Worm (Caenorhabditis elegans) whole organism, late embryonic: ENCODE measurements around the gene wago-5.

Experiments
- C38D4.7 ChIP-seq: fragments of 200-800 bp; sonication (Bioruptor generic); optimal IDR thresholded peaks from 2 replicates; lab custom pipeline; 2018; ENCODE audit warnings: mild to moderate bottlenecking, missing genetic modification characterization, moderate library complexity, missing compliant biosample characterization
- F13H6.1 ChIP-seq: sonication (generic microtip); optimal IDR thresholded peaks from 2 replicates; lab custom pipeline; 2016; ENCODE audit warnings: missing genetic modification characterization, missing compliant biosample characterization
- K09A11.1 ChIP-seq: sonication (generic microtip); optimal IDR thresholded peaks from 2 replicates; lab custom pipeline; 2017; ENCODE audit warnings: antibody characterized with exemption, mild to moderate bottlenecking, missing genetic modification characterization, missing compliant biosample characterization; ENCODE audit not compliant: insufficient read depth
- Y22D7AL.16 ChIP-seq: sonication (generic microtip); optimal IDR thresholded peaks from 2 replicates; lab custom pipeline; 2016; ENCODE audit warnings: missing genetic modification characterization, missing compliant biosample characterization
- ahr-1 ChIP-seq: sonication (generic microtip); optimal IDR thresholded peaks from 2 replicates; lab custom pipeline; 2016; ENCODE audit warnings: missing genetic modification characterization, missing compliant biosample characterization
- ama-1 ChIP-seq: fragments of 150-350 bp; optimal IDR thresholded peaks from 2 replicates; lab custom pipeline; 2014
- ceh-14 ChIP-seq: sonication (generic microtip); optimal IDR thresholded peaks from 2 replicates; lab custom pipeline; 2016; ENCODE audit warnings: missing genotype, missing genetic modification characterization, missing compliant biosample characterization
- ceh-18 ChIP-seq: sonication (generic microtip); optimal IDR thresholded peaks from 2 replicates; lab custom pipeline; 2016; ENCODE audit warnings: missing genetic modification characterization, missing compliant biosample characterization
- ceh-19 ChIP-seq: fragments of 200-800 bp; sonication (Bioruptor generic); optimal IDR thresholded peaks from 2 replicates; lab custom pipeline; 2018; ENCODE audit warnings: mild to moderate bottlenecking, missing genetic modification characterization, missing compliant biosample characterization
- ceh-2 ChIP-seq: sonication (generic microtip); optimal IDR thresholded peaks from 2 replicates; lab custom pipeline; 2016; ENCODE audit warnings: missing genotype, missing genetic modification characterization, missing compliant biosample characterization
- ceh-22 ChIP-seq: sonication (generic microtip); optimal IDR thresholded peaks from 2 replicates; lab custom pipeline; 2017; ENCODE audit warnings: missing biosample characterization, missing genetic modification characterization
- ceh-24 ChIP-seq: sonication (generic microtip); optimal IDR thresholded peaks from 2 replicates; lab custom pipeline; 2016; ENCODE audit warnings: mild to moderate bottlenecking, missing genetic modification characterization, missing compliant biosample characterization
- ceh-30 ChIP-seq: fragments of 150-350 bp; optimal IDR thresholded peaks from 2 replicates; lab custom pipeline; 2014; ENCODE audit warnings: missing biosample characterization, missing genetic modification characterization
- ceh-31 ChIP-seq: sonication (generic microtip); optimal IDR thresholded peaks from 2 replicates; lab custom pipeline; 2016; ENCODE audit warnings: missing genetic modification characterization, missing compliant biosample characterization
- ceh-34 ChIP-seq: sonication (generic microtip); optimal IDR thresholded peaks from 2 replicates; lab custom pipeline; 2016; ENCODE audit warnings: mild to moderate bottlenecking, missing genetic modification characterization, missing compliant biosample characterization
- ceh-48 ChIP-seq: sonication (generic microtip); optimal IDR thresholded peaks from 2 replicates; lab custom pipeline; 2016; ENCODE audit warnings: missing genetic modification characterization, inconsistent platforms, missing compliant biosample characterization
- ceh-6 ChIP-seq: fragments of 200-800 bp; sonication (Bioruptor generic); optimal IDR thresholded peaks from 2 replicates; lab custom pipeline; 2018; ENCODE audit warnings: mild to moderate bottlenecking, missing genetic modification characterization, missing compliant biosample characterization
- dmd-4 ChIP-seq: sonication (generic microtip); optimal IDR thresholded peaks from 2 replicates; lab custom pipeline; 2016; ENCODE audit warnings: borderline replicate concordance, missing genetic modification characterization, missing compliant biosample characterization
- dve-1 ChIP-seq: sonication (generic microtip); optimal IDR thresholded peaks from 2 replicates; lab custom pipeline; 2017; ENCODE audit warnings: antibody characterized with exemption, mild to moderate bottlenecking, missing genetic modification characterization, missing compliant biosample characterization
- elt-2 ChIP-seq: sonication (generic microtip); optimal IDR thresholded peaks from 2 replicates; lab custom pipeline; 2016; ENCODE audit warnings: missing genetic modification reagents, missing genetic modification characterization, missing compliant biosample characterization
- ets-4 ChIP-seq: sonication (generic microtip); optimal IDR thresholded peaks from 2 replicates; lab custom pipeline; 2016; ENCODE audit warnings: missing genetic modification characterization, missing compliant biosample characterization
- eyg-1 ChIP-seq: sonication (generic microtip); optimal IDR thresholded peaks from 2 replicates; lab custom pipeline; 2016; ENCODE audit warnings: missing genotype, missing genetic modification characterization, missing compliant biosample characterization
- fax-1 ChIP-seq: sonication (generic microtip); optimal IDR thresholded peaks from 2 replicates; lab custom pipeline; 2016; ENCODE audit warnings: missing genotype, missing genetic modification characterization, missing compliant biosample characterization
- fkh-6 ChIP-seq: sonication (generic microtip); optimal IDR thresholded peaks from 2 replicates; lab custom pipeline; 2016; ENCODE audit warnings: missing genetic modification characterization, missing compliant biosample characterization
- gmeb-2 ChIP-seq: sonication (generic microtip); optimal IDR thresholded peaks from 2 replicates; lab custom pipeline; 2016; ENCODE audit warnings: missing genetic modification characterization, inconsistent platforms, missing compliant biosample characterization
- hlh-13 ChIP-seq: fragments of 200-800 bp; sonication (Bioruptor generic); optimal IDR thresholded peaks from 2 replicates; lab custom pipeline; 2018; ENCODE audit warnings: mild to moderate bottlenecking, missing genetic modification characterization, missing compliant biosample characterization
- hlh-30 ChIP-seq: sonication (generic microtip); optimal IDR thresholded peaks from 2 replicates; lab custom pipeline; 2017; ENCODE audit warnings: antibody characterized with exemption, missing genetic modification characterization, missing compliant biosample characterization; ENCODE audit not compliant: insufficient read depth
- hlh-6 ChIP-seq: sonication (generic microtip); optimal IDR thresholded peaks from 2 replicates; lab custom pipeline; 2016; ENCODE audit warnings: missing genotype, missing genetic modification characterization, missing compliant biosample characterization
- hlh-8 ChIP-seq: sonication (generic microtip); optimal IDR thresholded peaks from 2 replicates; lab custom pipeline; 2016; ENCODE audit warnings: missing genotype, missing genetic modification characterization, missing compliant biosample characterization
- lim-6 ChIP-seq: sonication (generic microtip); optimal IDR thresholded peaks from 2 replicates; lab custom pipeline; 2016; ENCODE audit warnings: missing genetic modification characterization, missing compliant biosample characterization
- lin-11 ChIP-seq: fragments of 200-800 bp; sonication (Bioruptor generic); optimal IDR thresholded peaks from 2 replicates; lab custom pipeline; 2018; ENCODE audit warnings: mild to moderate bottlenecking, missing genetic modification characterization, missing compliant biosample characterization
- madf-2 ChIP-seq: sonication (generic microtip); optimal IDR thresholded peaks from 2 replicates; lab custom pipeline; 2017; ENCODE audit warnings: missing genetic modification characterization, missing compliant biosample characterization
- mec-3 ChIP-seq: sonication (generic microtip); optimal IDR thresholded peaks from 2 replicates; lab custom pipeline; 2016; ENCODE audit warnings: borderline replicate concordance, missing genetic modification characterization, missing compliant biosample characterization
- nhr-11 ChIP-seq: fragments of 150-350 bp; optimal IDR thresholded peaks from 2 replicates; lab custom pipeline; 2014; ENCODE audit warnings: missing biosample characterization, missing genetic modification characterization
- npax-4 ChIP-seq: sonication (generic microtip); optimal IDR thresholded peaks from 2 replicates; lab custom pipeline; 2016; ENCODE audit warnings: missing genetic modification characterization, missing compliant biosample characterization
- odd-2 ChIP-seq: sonication (generic microtip); optimal IDR thresholded peaks from 2 replicates; lab custom pipeline; 2017; ENCODE audit warnings: antibody characterized with exemption, mild to moderate bottlenecking, missing genetic modification characterization, missing compliant biosample characterization
- pag-3 ChIP-seq: sonication (generic microtip); optimal IDR thresholded peaks from 2 replicates; lab custom pipeline; 2016; ENCODE audit warnings: missing compliant biosample characterization, missing genetic modification characterization, borderline replicate concordance
- pha-2 ChIP-seq: sonication (generic microtip); optimal IDR thresholded peaks from 2 replicates; lab custom pipeline; 2017; ENCODE audit warnings: mild to moderate bottlenecking, missing genetic modification characterization, missing compliant biosample characterization
- pqm-1 ChIP-seq: sonication (generic microtip); optimal IDR thresholded peaks from 2 replicates; lab custom pipeline; 2016; ENCODE audit warnings: missing genetic modification characterization, missing compliant biosample characterization
- pros-1 ChIP-seq: fragments of 150-350 bp; optimal IDR thresholded peaks from 2 replicates; lab custom pipeline; 2014; ENCODE audit warnings: missing biosample characterization, missing genetic modification reagents, missing genetic modification characterization
- ref-2 ChIP-seq: sonication (generic microtip); optimal IDR thresholded peaks from 2 replicates; lab custom pipeline; 2016; ENCODE audit warnings: missing genetic modification characterization, missing compliant biosample characterization
- rnt-1 ChIP-seq: sonication (generic microtip); optimal IDR thresholded peaks from 2 replicates; lab custom pipeline; 2016; ENCODE audit warnings: missing genetic modification characterization, missing compliant biosample characterization
- sdc-2 ChIP-seq: sonication (generic microtip); optimal IDR thresholded peaks from 2 replicates; lab custom pipeline; 2016; ENCODE audit warnings: missing genotype, missing genetic modification characterization, missing compliant biosample characterization
- sox-4 ChIP-seq: sonication (generic microtip); optimal IDR thresholded peaks from 2 replicates; lab custom pipeline; 2017; ENCODE audit warnings: mild to moderate bottlenecking, missing genetic modification characterization, inconsistent platforms, missing compliant biosample characterization
- tbx-2 ChIP-seq: sonication (generic microtip); optimal IDR thresholded peaks from 2 replicates; lab custom pipeline; 2016; ENCODE audit warnings: missing genetic modification characterization, missing compliant biosample characterization
- tbx-7 ChIP-seq: sonication (generic microtip); optimal IDR thresholded peaks from 2 replicates; lab custom pipeline; 2016; ENCODE audit warnings: missing genotype, missing genetic modification characterization, missing compliant biosample characterization
- ttx-3 ChIP-seq: sonication (generic microtip); optimal IDR thresholded peaks from 2 replicates; lab custom pipeline; 2016; ENCODE audit warnings: missing genetic modification reagents, missing genetic modification characterization, missing compliant biosample characterization
- unc-3 ChIP-seq, 2 experiments: fragments of 200-800 bp in 1 of 2; sonication (Bioruptor generic) in 1 of 2; sonication (generic microtip) in 1 of 2; conservative IDR thresholded peaks in 1 of 2; optimal IDR thresholded peaks in 1 of 2; 2 replicates each; pipeline versions ENCODE4 v1.3.6 to Lab custom; 2016 to 2022; ENCODE audit warnings: missing compliant biosample characterization in 2 of 2, missing genetic modification characterization in 2 of 2, missing genetic modification reagents in 1 of 2
- unc-42 ChIP-seq: sonication (generic microtip); optimal IDR thresholded peaks from 2 replicates; lab custom pipeline; 2016; ENCODE audit warnings: missing genotype, missing genetic modification characterization, missing compliant biosample characterization
- unc-55 ChIP-seq: sonication (generic microtip); optimal IDR thresholded peaks from 2 replicates; lab custom pipeline; 2017; ENCODE audit warnings: missing biosample characterization, missing genetic modification reagents, missing genetic modification characterization
- unc-86 ChIP-seq: sonication (generic microtip); optimal IDR thresholded peaks from 2 replicates; lab custom pipeline; 2016; ENCODE audit warnings: missing genetic modification characterization, missing compliant biosample characterization
- zip-5 ChIP-seq: sonication (generic microtip); optimal IDR thresholded peaks from 2 replicates; lab custom pipeline; 2016; ENCODE audit warnings: missing genetic modification characterization, missing compliant biosample characterization
- ztf-16 ChIP-seq: sonication (generic microtip); optimal IDR thresholded peaks from 2 replicates; lab custom pipeline; 2017; ENCODE audit warnings: missing genetic modification characterization, missing compliant biosample characterization

wago-5 gene

DNA sequence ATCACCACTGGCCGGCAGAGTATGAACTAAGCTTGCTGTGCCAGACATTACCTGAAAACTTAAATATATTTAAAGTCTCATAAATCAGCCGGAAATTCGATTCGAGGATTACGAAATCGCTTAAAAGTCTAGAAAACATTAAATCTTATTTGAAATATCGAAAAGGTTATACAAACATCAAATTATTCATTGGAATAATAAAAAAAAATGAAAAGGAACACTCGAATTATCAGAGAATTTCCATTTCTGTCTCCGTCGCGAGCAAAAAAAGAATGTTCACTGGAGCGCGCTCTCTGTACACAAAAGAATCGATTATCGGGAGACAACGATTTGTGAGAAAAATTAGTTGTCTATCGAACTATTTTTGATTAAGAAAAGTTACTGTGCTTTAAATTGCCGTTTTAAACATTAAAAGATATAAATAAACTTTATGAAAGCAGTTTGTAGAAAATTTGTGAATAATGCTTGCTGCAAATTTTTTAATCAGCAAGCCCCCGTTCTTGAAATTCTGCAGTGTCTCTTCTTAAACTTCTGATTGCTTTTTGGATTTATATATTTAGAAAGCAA is 21.0 kb upstream of the wago-5 start, which contains the start of gene fzo-1:
TSS of gene fzo-1 (minus strand) at position 51 of the 567 bp plus-strand sequence.
- TF ChIP-seq unc-55 (GFP tag; lab: Kevin White, UChicago) (no peak), sox-4 (tag; lab: Kevin White, UChicago) (no peak), ceh-14 (tag; lab: Kevin White, UChicago) (peak; percentile 88), ets-4 (peak; percentile 92), pqm-1 (tag; lab: Kevin White, UChicago) (peak; percentile 74), ceh-2 (tag; lab: Kevin White, UChicago) (peak; percentile 97), ceh-30 (tag; lab: Kevin White, UChicago) (no peak), ref-2 (tag; lab: Kevin White, UChicago) (peak; percentile 91), ttx-3 (tag; lab: Kevin White, UChicago) (no peak), ama-1 (lab: Kevin White, UChicago) (no peak), dmd-4 (tag; lab: Kevin White, UChicago) (peak; percentile 36), C38D4.7 (GFP tag; lab: Kevin White, UChicago) (no peak), ceh-31 (tag; lab: Kevin White, UChicago) (peak; percentile 99), fax-1 (peak; percentile 90), nhr-11 (tag; lab: Kevin White, UChicago) (no peak), ceh-24 (tag; lab: Kevin White, UChicago) (peak; percentile 35), gmeb-2 (tag; lab: Kevin White, UChicago) (peak; percentile 42), unc-3 (GFP tag; conservative IDR thresholded peaks at IDR 0.05; lab: Robert Waterston, UW) (no peak), unc-3 (tag; optimal IDR thresholded peaks at IDR 0.05; lab: Kevin White, UChicago) (peak; percentile 74), mec-3 (tag; lab: Kevin White, UChicago) (peak; percentile 40), sdc-2 (peak; percentile 68), ceh-48 (tag; lab: Kevin White, UChicago) (peak; percentile 23), pros-1 (no peak), unc-86 (tag; lab: Kevin White, UChicago) (peak; percentile 15), npax-4 (peak; percentile 16), ceh-22 (tag; lab: Kevin White, UChicago) (no peak), F13H6.1 (tag; lab: Kevin White, UChicago) (peak; percentile 80), pag-3 (tag; lab: Kevin White, UChicago) (peak; percentile 75), tbx-7 (tag; lab: Kevin White, UChicago) (peak; percentile 97), rnt-1 (tag; lab: Kevin White, UChicago) (peak; percentile 59), K09A11.1 (no peak), lin-11 (tag; lab: Kevin White, UChicago) (no peak), eyg-1 (peak; percentile 67), elt-2 (tag; lab: Kevin White, UChicago) (peak; percentile 97), ahr-1 (tag; lab: Kevin White, UChicago) (peak; percentile 81), odd-2 (no peak), zip-5 (tag; lab: Kevin White, UChicago) (peak; percentile 96), lim-6 (peak; percentile 86), ceh-19 (peak; percentile 39), ztf-16 (peak; percentile 68), ceh-6 (GFP tag; lab: Kevin White, UChicago) (no peak), Y22D7AL.16 (tag; lab: Kevin White, UChicago) (no peak), dve-1 (tag; lab: Kevin White, UChicago) (no peak), tbx-2 (tag; lab: Kevin White, UChicago) (peak; percentile 95), madf-2 (tag; lab: Kevin White, UChicago) (no peak), hlh-6 (tag; lab: Kevin White, UChicago) (no peak), unc-42 (tag; lab: Kevin White, UChicago) (peak; percentile 71), hlh-8 (tag; lab: Kevin White, UChicago) (peak; percentile 92), hlh-13 (GFP tag; lab: Kevin White, UChicago) (no peak), ceh-34 (tag; lab: Kevin White, UChicago) (peak; percentile 75), pha-2 (tag; lab: Kevin White, UChicago) (peak; percentile 54), hlh-30 (tag; lab: Kevin White, UChicago) (no peak), ceh-18 (tag; lab: Kevin White, UChicago) (peak; percentile 28), fkh-6 (peak; percentile 60)
